Fruit fly (Drosophila melanogaster) whole organism, embryonic: Measurements from ENCODE around the gene CG18473.
A peak's percentile ranks its signal among the peaks of the same experiment; 100 is the strongest.

Source experiments
- Abd-B ChIP-seq: fragments of 200-800 bp; sonication (Bioruptor generic); optimal IDR thresholded peaks from 2 replicates; lab custom pipeline; 2018; ENCODE audit warnings: missing biosample characterization, mild to moderate bottlenecking, missing genetic modification characterization, moderate library complexity
- BEAF-32 ChIP-seq: fragments of 200-800 bp; sonication (Bioruptor generic); optimal IDR thresholded peaks from 3 replicates; lab custom pipeline; 2017; ENCODE audit warnings: missing biosample characterization, missing genetic modification characterization, mild to moderate bottlenecking, moderate library complexity, missing genetic modification reagents
- CG15011 ChIP-seq: fragments of 200-800 bp; sonication (Bioruptor generic); optimal IDR thresholded peaks from 3 replicates; lab custom pipeline; 2018; ENCODE audit warnings: missing biosample characterization, mild to moderate bottlenecking, missing genetic modification characterization
- CG16815 ChIP-seq: fragments of 200-800 bp; sonication (Bioruptor generic); optimal IDR thresholded peaks from 3 replicates; lab custom pipeline; 2017; ENCODE audit warnings: missing biosample characterization, mild to moderate bottlenecking, missing genetic modification characterization
- CG7839 ChIP-seq: fragments of 200-800 bp; sonication (Bioruptor generic); optimal IDR thresholded peaks from 3 replicates; lab custom pipeline; 2018; ENCODE audit warnings: missing biosample characterization, mild to moderate bottlenecking, missing genetic modification characterization, moderate library complexity
- CG9609 ChIP-seq: fragments of 200-800 bp; sonication (Bioruptor generic); optimal IDR thresholded peaks from 3 replicates; lab custom pipeline; 2016; ENCODE audit warnings: missing biosample characterization, missing genetic modification characterization
- HLH4C ChIP-seq: fragments of 200-800 bp; sonication (Bioruptor generic); IDR thresholded peaks from 3 replicates; pipeline ENCODE4 v1.3.6; 2022; ENCODE audit warnings: missing biosample characterization, missing genetic modification characterization; ENCODE audit not compliant: partially characterized antibody
- HmgZ ChIP-seq: fragments of 200-800 bp; sonication (Bioruptor generic); optimal IDR thresholded peaks from 2 replicates; lab custom pipeline; 2018; ENCODE audit warnings: missing biosample characterization, mild to moderate bottlenecking, missing genetic modification characterization
- Myb ChIP-seq: fragments of 200-800 bp; sonication (Bioruptor generic); optimal IDR thresholded peaks from 2 replicates; lab custom pipeline; 2016; ENCODE audit warnings: missing biosample characterization, missing genetic modification characterization
- Poxn ChIP-seq: fragments of 200-800 bp; sonication (Bioruptor generic); IDR thresholded peaks from 2 replicates; pipeline ENCODE4 v1.3.6; 2022; ENCODE audit warnings: missing biosample characterization, missing genetic modification characterization
- dpn ChIP-seq, 2 experiments: fragments of 200-800 bp; sonication (Bioruptor generic); optimal IDR thresholded peaks; 3 replicates each; lab custom pipeline; 2016; ENCODE audit warnings: missing biosample characterization in 2 of 2, missing genetic modification characterization in 2 of 2
- fd96Cb ChIP-seq: fragments of 200-800 bp; sonication (Bioruptor generic); optimal IDR thresholded peaks from 2 replicates; lab custom pipeline; 2018; ENCODE audit warnings: missing biosample characterization, mild to moderate bottlenecking, missing genetic modification characterization, moderate library complexity
- kay ChIP-seq: fragments of 200-800 bp; sonication (Bioruptor generic); optimal IDR thresholded peaks from 2 replicates; lab custom pipeline; 2016; ENCODE audit warnings: missing biosample characterization, missing genetic modification characterization
- psq ChIP-seq: fragments of 200-800 bp; sonication (Bioruptor generic); optimal IDR thresholded peaks from 2 replicates; lab custom pipeline; 2017; ENCODE audit warnings: missing biosample characterization, missing genetic modification characterization

- peak; percentile 36 for TF ChIP-seq CG7839 (tag; lab: Kevin White, UChicago)
- TF ChIP-seq psq (GFP tag; lab: Kevin White, UChicago): no peak
- no peak for TF ChIP-seq fd96Cb (tag; lab: Kevin White, UChicago)
- TF ChIP-seq Abd-B (GFP tag; lab: Kevin White, UChicago): no peak
- no peak for TF ChIP-seq CG15011 (GFP tag; lab: Kevin White, UChicago)
- no peak for TF ChIP-seq CG9609 (GFP tag; lab: Kevin White, UChicago)
- no peak for TF ChIP-seq CG16815 (GFP tag; lab: Kevin White, UChicago)
- TF ChIP-seq HLH4C (GFP tag; lab: Robert Waterston, UW): peak; percentile 54; the same call in 2 of the 3 replicates
- TF ChIP-seq Myb (GFP tag; lab: Kevin White, UChicago): no peak
- no peak for TF ChIP-seq Poxn
- TF ChIP-seq BEAF-32 (GFP tag; lab: Kevin White, UChicago): no peak
- TF ChIP-seq kay: no peak
- peak; percentile 63 for TF ChIP-seq HmgZ (tag; lab: Kevin White, UChicago)
- TF ChIP-seq dpn (GFP tag; optimal IDR thresholded peaks at IDR 0.05; lab: Kevin White, UChicago): peak; percentile 19 to 31
Observed at dm6 chr3R:9394385-9395042, 31.4 kb downstream of the CG18473 start, which contains the start of gene FER.
